Fruit fly (Drosophila melanogaster) Kc167 (cell line): ENCODE results near the gene CG17364.

ENCODE experiments used
- Myc ChIP-seq: fragments of >200 bp; optimal IDR thresholded peaks from 2 replicates; lab custom pipeline; 2017; ENCODE audit warnings: missing external identifiers
- Sin3A ChIP-seq: fragments of >200 bp; optimal IDR thresholded peaks from 2 replicates; lab custom pipeline; 2018; ENCODE audit warnings: missing external identifiers
- h ChIP-seq: fragments of >200 bp; optimal IDR thresholded peaks from 3 replicates; lab custom pipeline; 2018; ENCODE audit warnings: missing external identifiers
- insv ChIP-seq: fragments of >200 bp; optimal IDR thresholded peaks from 3 replicates; lab custom pipeline; 2018; ENCODE audit warnings: missing external identifiers
- psq ChIP-seq: fragments of >200 bp; optimal IDR thresholded peaks from 2 replicates; lab custom pipeline; 2017; ENCODE audit warnings: missing external identifiers
- ttk ChIP-seq: sonication (Bioruptor generic); optimal IDR thresholded peaks from 2 replicates; lab custom pipeline; 2017; ENCODE audit warnings: missing external identifiers

dm6 chr3L:13938470-13939150 is 54.6 kb downstream of the CG17364 start:
- TF ChIP-seq h (no peak), Sin3A (no peak), ttk (lab: Kevin White, UChicago) (no peak), insv (lab: Kevin White, UChicago) (no peak), Myc (lab: Kevin White, UChicago) (no peak), psq (no peak)
